Worm (Caenorhabditis elegans): Measurements from ENCODE around the gene F08G2.5.

F08G2.5 gene

ce11 chrII:13847366-13847765 is 13.9 kb upstream of the F08G2.5 start:
- TF ChIP-seq lsy-2 (tag; optimal IDR thresholded peaks at IDR 0.05), result peak in 1 of 2 experiments; percentile 15
- no peak for TF ChIP-seq lin-11 (tag; optimal IDR thresholded peaks at IDR 0.05)

- TF ChIP-seq unc-62 (GFP tag; optimal IDR thresholded peaks at IDR 0.05), result no peak
- TF ChIP-seq crh-2 (tag; optimal IDR thresholded peaks at IDR 0.05), result peak; percentile 43
- no peak for TF ChIP-seq ZK546.5 (tag; optimal IDR thresholded peaks at IDR 0.05)
- TF ChIP-seq nhr-11 (tag; optimal IDR thresholded peaks at IDR 0.05), result no peak
- peak; percentile 77 for TF ChIP-seq fos-1 (tag; optimal IDR thresholded peaks at IDR 0.05)
- no peak for TF ChIP-seq F13H6.1 (tag; optimal IDR thresholded peaks at IDR 0.05)
Measured at ce11 chrII:13846018-13846417, 12.6 kb upstream of the F08G2.5 start.

DNA sequence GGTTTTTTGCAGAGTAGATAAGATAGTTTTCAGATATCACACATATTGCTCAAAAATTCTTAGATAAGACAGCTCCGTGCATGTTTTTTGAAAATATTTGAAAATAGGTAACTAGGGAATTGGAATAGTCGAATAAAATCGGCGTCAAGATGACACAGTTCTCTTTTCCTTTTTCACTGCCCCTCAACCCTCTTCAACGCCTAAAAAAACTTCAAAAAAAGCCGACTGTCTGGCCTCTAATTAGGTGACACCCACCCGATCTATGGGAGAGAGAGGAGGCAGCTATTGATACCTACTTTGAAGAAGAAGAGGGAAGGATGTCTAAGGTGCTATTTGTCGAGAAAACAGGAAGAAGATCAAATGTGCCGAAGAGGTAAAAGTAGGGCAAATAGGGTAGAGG is 8.9 kb upstream of the F08G2.5 start:
- TF ChIP-seq crh-2 (tag; optimal IDR thresholded peaks at IDR 0.05) (no peak), nhr-21 (tag; optimal IDR thresholded peaks at IDR 0.05) (no peak), lin-39 (tag; optimal IDR thresholded peaks at IDR 0.05) (no peak), ztf-11 (tag; optimal IDR thresholded peaks at IDR 0.05) (no peak), fos-1 (tag; optimal IDR thresholded peaks at IDR 0.05) (no peak), sem-4 (tag; optimal IDR thresholded peaks at IDR 0.05) (no peak), gmeb-1 (tag; optimal IDR thresholded peaks at IDR 0.05) (no peak), nhr-237 (tag; optimal IDR thresholded peaks at IDR 0.05) (no peak), Y55F3AM.14 (GFP tag; optimal IDR thresholded peaks at IDR 0.05) (no peak), F13H6.1 (tag; optimal IDR thresholded peaks at IDR 0.05) (no peak), elt-3 (tag; optimal IDR thresholded peaks at IDR 0.05) (no peak), aly-2 (tag; optimal IDR thresholded peaks at IDR 0.05) (no peak), mbf-1 (tag; optimal IDR thresholded peaks at IDR 0.05) (no peak), nhr-129 (tag; optimal IDR thresholded peaks at IDR 0.05) (no peak), lin-11 (tag; optimal IDR thresholded peaks at IDR 0.05) (no peak), ceh-82 (tag; optimal IDR thresholded peaks at IDR 0.05) (no peak), egl-27 (tag; optimal IDR thresholded peaks at IDR 0.05) (no peak), ZK546.5 (tag; optimal IDR thresholded peaks at IDR 0.05) (no peak), nhr-25 (tag; optimal IDR thresholded peaks at IDR 0.05) (no peak), nhr-10 (tag; optimal IDR thresholded peaks at IDR 0.05) (no peak)

DNA sequence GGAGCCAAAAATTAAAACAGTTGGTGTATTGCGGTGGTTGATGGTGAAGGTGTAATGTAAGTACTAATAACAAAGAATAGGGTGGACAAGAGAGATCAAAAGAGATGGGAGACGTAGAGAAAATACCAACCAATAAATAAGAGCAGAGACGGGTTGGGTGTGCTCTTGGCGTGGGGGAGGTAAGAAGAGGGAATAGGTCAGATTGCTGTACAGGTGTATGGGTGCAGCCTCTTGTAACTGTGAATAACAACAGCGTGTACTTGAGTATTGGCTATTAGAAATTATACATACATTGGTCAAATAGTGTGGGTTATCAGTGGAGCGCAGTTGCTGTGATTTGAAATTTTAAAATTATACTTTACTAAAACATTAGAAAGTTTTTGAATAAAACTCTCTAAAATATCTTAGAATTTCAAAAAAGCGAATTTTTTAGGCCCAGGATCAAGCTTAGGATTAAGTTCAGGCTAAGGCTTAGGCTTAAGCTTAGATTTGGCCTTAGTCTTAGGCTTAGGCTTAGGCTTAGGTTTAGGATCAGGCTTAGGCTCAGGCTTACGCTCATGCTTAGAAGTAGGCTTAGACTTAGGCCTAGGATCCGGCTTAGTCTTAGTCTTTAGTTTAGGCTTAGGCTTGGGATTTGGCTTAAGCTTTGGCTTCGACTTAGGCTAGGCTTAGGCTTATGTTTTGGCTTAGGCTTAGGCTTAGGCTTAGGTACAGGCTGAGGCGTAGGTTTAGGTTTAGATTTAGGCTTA is 7.8 kb upstream of the F08G2.5 start, which contains the start of gene F08G2.7:
Gene F08G2.7, minus strand, starts transcription at position 51 of the 749 bp plus-strand sequence.
- no peak for TF ChIP-seq sma-3 (GFP tag; optimal IDR thresholded peaks at IDR 0.05)
- TF ChIP-seq mbf-1 (tag; optimal IDR thresholded peaks at IDR 0.05), result no peak
- no peak for TF ChIP-seq sem-4 (tag; optimal IDR thresholded peaks at IDR 0.05)
- TF ChIP-seq ceh-82 (tag; optimal IDR thresholded peaks at IDR 0.05), result no peak
- no peak for TF ChIP-seq snpc-4 (tag; optimal IDR thresholded peaks at IDR 0.05)
- TF ChIP-seq egl-27 (tag; optimal IDR thresholded peaks at IDR 0.05), result no peak
- no peak for TF ChIP-seq unc-55 (GFP tag; optimal IDR thresholded peaks at IDR 0.05)
- no peak for TF ChIP-seq ztf-1 (GFP tag; conservative IDR thresholded peaks at IDR 0.05)
- TF ChIP-seq elt-1 (tag; optimal IDR thresholded peaks at IDR 0.05), result no peak
- no peak for TF ChIP-seq nhr-129 (tag; optimal IDR thresholded peaks at IDR 0.05)
- TF ChIP-seq peb-1 (tag; optimal IDR thresholded peaks at IDR 0.05), result no peak
- no peak for TF ChIP-seq zag-1 (tag; optimal IDR thresholded peaks at IDR 0.05)
- TF ChIP-seq unc-39 (tag; optimal IDR thresholded peaks at IDR 0.05), result no peak
- no peak for TF ChIP-seq unc-62 (GFP tag; optimal IDR thresholded peaks at IDR 0.05)
- no peak for TF ChIP-seq F13H6.1 (tag; optimal IDR thresholded peaks at IDR 0.05)
- no peak for TF ChIP-seq R02D3.7 (tag; optimal IDR thresholded peaks at IDR 0.05)
- no peak for TF ChIP-seq nhr-11 (tag; optimal IDR thresholded peaks at IDR 0.05)
- no peak for TF ChIP-seq C34F6.9 (tag; optimal IDR thresholded peaks at IDR 0.05)
- no peak for TF ChIP-seq nhr-23 (tag; optimal IDR thresholded peaks at IDR 0.05)

- TF ChIP-seq lin-13 (GFP tag; optimal IDR thresholded peaks at IDR 0.05) (no peak), ceh-16 (tag; optimal IDR thresholded peaks at IDR 0.05) (no peak)
Measured at ce11 chrII:13839454-13839853, 6.0 kb upstream of the F08G2.5 start.

Data from whole organism, L2 larva.